Worm (Caenorhabditis elegans): Measurements from ENCODE around the gene cnc-2.

- TF ChIP-seq ceh-82 (tag; optimal IDR thresholded peaks at IDR 0.05) (no peak), pqm-1 (tag; optimal IDR thresholded peaks at IDR 0.05) (no peak), lsy-2 (tag; optimal IDR thresholded peaks at IDR 0.05) (no peak), nhr-11 (tag; optimal IDR thresholded peaks at IDR 0.05) (no peak), pag-3 (tag; optimal IDR thresholded peaks at IDR 0.05; ENCODE audit: borderline replicate concordance, insufficient read depth) (no peak), C16A3.4 (tag; optimal IDR thresholded peaks at IDR 0.05) (no peak), nhr-12 (tag; optimal IDR thresholded peaks at IDR 0.05) (no peak), unc-62 (GFP tag; optimal IDR thresholded peaks at IDR 0.05) (no peak), fkh-10 (GFP tag; optimal IDR thresholded peaks at IDR 0.05) (no peak), elt-2 (tag; optimal IDR thresholded peaks at IDR 0.05) (peak; percentile 61), aha-1 (tag; optimal IDR thresholded peaks at IDR 0.05) (peak; percentile 52), egl-27 (tag; optimal IDR thresholded peaks at IDR 0.05) (no peak)
Measured at ce11 chrV:1432500-1433418, 17.2 kb downstream of the cnc-2 start.

Data from whole organism, L1 larva.